Fruit fly (Drosophila melanogaster) whole organism, embryonic: ENCODE results near the gene Gycalpha99B.

Experiments
- Ada2b ChIP-seq: fragments of 200-800 bp; sonication (Bioruptor generic); IDR thresholded peaks from 2 replicates; pipeline ENCODE4 v1.3.6; 2022; ENCODE audit warnings: missing biosample characterization, missing genetic modification characterization
- Aef1 ChIP-seq: fragments of 200-800 bp; sonication (Bioruptor generic); IDR thresholded peaks from 3 replicates; pipeline ENCODE4 v1.3.6; 2022; ENCODE audit warnings: missing biosample characterization, missing genetic modification characterization
- Bteb2 ChIP-seq: fragments of 200-800 bp; sonication (Bioruptor generic); optimal IDR thresholded peaks from 2 replicates; lab custom pipeline; 2016; ENCODE audit warnings: missing biosample characterization, missing genetic modification characterization
- CG11504 ChIP-seq: fragments of 200-800 bp; sonication (Bioruptor generic); optimal IDR thresholded peaks from 3 replicates; lab custom pipeline; 2019; ENCODE audit warnings: missing biosample characterization, mild to moderate bottlenecking, missing genetic modification characterization, moderate library complexity
- CG11695 ChIP-seq: fragments of 200-800 bp; sonication (Bioruptor generic); IDR thresholded peaks from 3 replicates; pipeline ENCODE4 v1.3.6; 2022; ENCODE audit warnings: missing biosample characterization, missing genetic modification characterization
- CG12744 ChIP-seq: fragments of 200-800 bp; sonication (Bioruptor generic); optimal IDR thresholded peaks from 2 replicates; lab custom pipeline; 2016; ENCODE audit warnings: missing biosample characterization, missing genetic modification characterization
- CG13775 ChIP-seq: fragments of 200-800 bp; sonication (Bioruptor generic); optimal IDR thresholded peaks from 3 replicates; lab custom pipeline; 2017; ENCODE audit warnings: missing biosample characterization, mild to moderate bottlenecking, missing genetic modification characterization
- CG14710 ChIP-seq: fragments of 200-800 bp; sonication (Bioruptor generic); optimal IDR thresholded peaks from 3 replicates; lab custom pipeline; 2019; ENCODE audit warnings: missing biosample characterization, mild to moderate bottlenecking, missing genetic modification characterization, moderate library complexity
- CG17328 ChIP-seq: fragments of 200-800 bp; sonication (Bioruptor generic); IDR thresholded peaks from 2 replicates; pipeline ENCODE4 v1.3.6; 2022; ENCODE audit warnings: missing biosample characterization, missing genetic modification characterization
- CG32532 ChIP-seq: fragments of 200-800 bp; sonication (Bioruptor generic); IDR thresholded peaks from 2 replicates; pipeline ENCODE4 v1.3.6; 2022; ENCODE audit warnings: missing biosample characterization, missing genetic modification characterization
- CG32772 ChIP-seq: fragments of 200-800 bp; sonication (Bioruptor generic); IDR thresholded peaks from 2 replicates; pipeline ENCODE4 v1.3.6; 2022; ENCODE audit warnings: missing biosample characterization, missing genetic modification characterization
- CG3281 ChIP-seq: fragments of 200-800 bp; sonication (Bioruptor generic); optimal IDR thresholded peaks from 3 replicates; lab custom pipeline; 2017; ENCODE audit warnings: missing biosample characterization, mild to moderate bottlenecking, missing genetic modification characterization
- CG3407 ChIP-seq: fragments of 200-800 bp; sonication (Bioruptor generic); optimal IDR thresholded peaks from 2 replicates; lab custom pipeline; 2018; ENCODE audit warnings: missing biosample characterization, mild to moderate bottlenecking, missing genetic modification characterization
- CG43689 ChIP-seq: fragments of 200-800 bp; sonication (Bioruptor generic); IDR thresholded peaks from 2 replicates; pipeline ENCODE4 v1.3.6; 2022; ENCODE audit warnings: missing biosample characterization, missing genetic modification characterization
- CG4404 ChIP-seq: fragments of 200-800 bp; sonication (Bioruptor generic); IDR thresholded peaks from 2 replicates; pipeline ENCODE4 v1.3.6; 2022; ENCODE audit warnings: missing biosample characterization, missing genetic modification characterization
- CG6813 ChIP-seq: fragments of 200-800 bp; sonication (Bioruptor generic); optimal IDR thresholded peaks from 2 replicates; lab custom pipeline; 2017; ENCODE audit warnings: missing biosample characterization, missing genetic modification characterization, mild to moderate bottlenecking, moderate library complexity, missing genetic modification reagents
- CG8765 ChIP-seq: fragments of 200-800 bp; sonication (Bioruptor generic); IDR thresholded peaks from 2 replicates; pipeline ENCODE4 v1.3.6; 2022; ENCODE audit warnings: missing biosample characterization, missing genetic modification characterization
- CG9437 ChIP-seq: fragments of 200-800 bp; sonication (Bioruptor generic); optimal IDR thresholded peaks from 2 replicates; lab custom pipeline; 2018; ENCODE audit warnings: missing biosample characterization, mild to moderate bottlenecking, missing genetic modification characterization
- CHES-1-like ChIP-seq: fragments of 200-800 bp; sonication (Bioruptor generic); optimal IDR thresholded peaks from 2 replicates; lab custom pipeline; 2016; ENCODE audit warnings: missing biosample characterization, missing genetic modification characterization
- CrebB ChIP-seq: fragments of 200-800 bp; sonication (Bioruptor generic); optimal IDR thresholded peaks from 3 replicates; lab custom pipeline; 2018; ENCODE audit warnings: missing biosample characterization, mild to moderate bottlenecking, missing genetic modification characterization
- D ChIP-seq, 2 experiments: fragments of 200-800 bp in 1 of 2; fragments of >200 bp in 1 of 2; sonication (Bioruptor generic) in 1 of 2; optimal IDR thresholded peaks; 2 replicates in 1 of 2; 3 replicates in 1 of 2; lab custom pipeline; 2017; ENCODE audit warnings: mild to moderate bottlenecking in 1 of 2, missing biosample characterization in 1 of 2, missing genetic modification characterization in 1 of 2, missing genetic modification reagents in 1 of 2
- E2f1 ChIP-seq: fragments of 200-800 bp; sonication (Bioruptor generic); IDR thresholded peaks from 2 replicates; pipeline ENCODE4 v1.3.6; 2022; ENCODE audit warnings: missing biosample characterization, missing genetic modification characterization
- E2f2 ChIP-seq: fragments of 200-800 bp; sonication (Bioruptor generic); IDR thresholded peaks from 2 replicates; pipeline ENCODE4 v1.3.6; 2022; ENCODE audit warnings: missing biosample characterization, missing genetic modification characterization
- Ets65A ChIP-seq: fragments of 200-800 bp; sonication (Bioruptor generic); peaks from one replicate; lab custom pipeline; 2016; ENCODE audit warnings: missing biosample characterization, missing genetic modification characterization
- Fer1 ChIP-seq: fragments of 200-800 bp; sonication (Bioruptor generic); optimal IDR thresholded peaks from 2 replicates; lab custom pipeline; 2017; ENCODE audit warnings: missing biosample characterization, mild to moderate bottlenecking, missing genetic modification characterization
- MESR4 ChIP-seq: fragments of 200-800 bp; sonication (Bioruptor generic); optimal IDR thresholded peaks from 2 replicates; lab custom pipeline; 2018; ENCODE audit warnings: missing biosample characterization, mild to moderate bottlenecking, missing genetic modification characterization, moderate library complexity
- Oli ChIP-seq: fragments of 200-800 bp; sonication (Bioruptor generic); optimal IDR thresholded peaks from 2 replicates; lab custom pipeline; 2018; ENCODE audit warnings: missing biosample characterization, mild to moderate bottlenecking, missing genetic modification characterization, moderate library complexity
- Xbp1 ChIP-seq: fragments of 200-800 bp; sonication (Bioruptor generic); optimal IDR thresholded peaks from 3 replicates; lab custom pipeline; 2016; ENCODE audit warnings: missing biosample characterization, mild to moderate bottlenecking, missing genetic modification characterization
- cg ChIP-seq: fragments of 200-800 bp; sonication (Bioruptor generic); optimal IDR thresholded peaks from 3 replicates; lab custom pipeline; 2019; ENCODE audit warnings: missing biosample characterization, mild to moderate bottlenecking, missing genetic modification characterization, moderate library complexity
- crc ChIP-seq: fragments of 200-800 bp; sonication (Bioruptor generic); optimal IDR thresholded peaks from 2 replicates; lab custom pipeline; 2016; ENCODE audit warnings: missing biosample characterization, missing genetic modification characterization
- crol ChIP-seq: fragments of 200-800 bp; sonication (Bioruptor generic); IDR thresholded peaks from 2 replicates; pipeline ENCODE4 v1.3.6; 2022; ENCODE audit warnings: missing biosample characterization, missing genetic modification characterization
- dati ChIP-seq: fragments of 200-800 bp; sonication (Bioruptor generic); IDR thresholded peaks from 2 replicates; pipeline ENCODE4 v1.3.6; 2022; ENCODE audit warnings: missing biosample characterization, missing genetic modification characterization
- dysf ChIP-seq: fragments of 200-800 bp; sonication (Bioruptor generic); IDR thresholded peaks from 3 replicates; pipeline ENCODE4 v1.3.6; 2022; ENCODE audit warnings: missing biosample characterization, missing genetic modification characterization
- her ChIP-seq: fragments of 200-800 bp; sonication (Bioruptor generic); optimal IDR thresholded peaks from 2 replicates; lab custom pipeline; 2016; ENCODE audit warnings: missing biosample characterization, missing genetic modification characterization
- jigr1 ChIP-seq: fragments of 200-800 bp; sonication (Bioruptor generic); IDR thresholded peaks from 3 replicates; pipeline ENCODE4 v1.3.6; 2022; ENCODE audit warnings: missing biosample characterization, missing genetic modification characterization
- jumu ChIP-seq: fragments of 200-800 bp; sonication (Bioruptor generic); optimal IDR thresholded peaks from 3 replicates; lab custom pipeline; 2016; ENCODE audit warnings: missing biosample characterization, missing genetic modification characterization
- lab ChIP-seq: fragments of 200-800 bp; sonication (Bioruptor generic); optimal IDR thresholded peaks from 3 replicates; lab custom pipeline; 2017; ENCODE audit warnings: missing biosample characterization, missing genetic modification characterization, mild to moderate bottlenecking, moderate library complexity, missing genetic modification reagents
- nau ChIP-seq: fragments of 200-800 bp; sonication (Bioruptor generic); optimal IDR thresholded peaks from 3 replicates; lab custom pipeline; 2017; ENCODE audit warnings: missing biosample characterization, mild to moderate bottlenecking, missing genetic modification characterization, missing genetic modification reagents
- row ChIP-seq: fragments of 200-800 bp; sonication (Bioruptor generic); IDR thresholded peaks from 3 replicates; pipeline ENCODE4 v1.3.6; 2022; ENCODE audit warnings: missing biosample characterization, missing genetic modification characterization
- slbo ChIP-seq: fragments of 200-800 bp; sonication (Bioruptor generic); IDR thresholded peaks from 2 replicates; pipeline ENCODE4 v1.3.6; 2022; ENCODE audit warnings: missing biosample characterization, missing genetic modification characterization
- slou ChIP-seq: fragments of 200-800 bp; sonication (Bioruptor generic); optimal IDR thresholded peaks from 3 replicates; lab custom pipeline; 2016; ENCODE audit warnings: missing biosample characterization, missing genetic modification characterization
- so ChIP-seq: fragments of 200-800 bp; sonication (Bioruptor generic); IDR thresholded peaks from 3 replicates; pipeline ENCODE4 v1.3.6; 2022; ENCODE audit warnings: missing biosample characterization, missing genetic modification characterization
- tgo ChIP-seq: fragments of 200-800 bp; sonication (Bioruptor generic); IDR thresholded peaks from 3 replicates; pipeline ENCODE4 v1.3.6; 2022; ENCODE audit warnings: missing biosample characterization, missing genetic modification characterization
- tll ChIP-seq, 2 experiments: fragments of 200-800 bp in 1 of 2; fragments of >200 bp in 1 of 2; sonication (Bioruptor generic) in 1 of 2; optimal IDR thresholded peaks; 2 replicates each; lab custom pipeline; 2017 to 2019; ENCODE audit warnings: missing biosample characterization in 2 of 2, missing genetic modification characterization in 2 of 2, mild to moderate bottlenecking in 1 of 2, moderate library complexity in 1 of 2
- toy ChIP-seq: fragments of 200-800 bp; sonication (Bioruptor generic); IDR thresholded peaks from 2 replicates; pipeline ENCODE4 v1.3.6; 2022; ENCODE audit warnings: missing biosample characterization, missing genetic modification characterization
- trem ChIP-seq: fragments of 200-800 bp; optimal IDR thresholded peaks from 3 replicates; lab custom pipeline; 2019; ENCODE audit warnings: missing biosample characterization, mild to moderate bottlenecking, missing genetic modification characterization, moderate library complexity
- unpg ChIP-seq: fragments of 200-800 bp; sonication (Bioruptor generic); optimal IDR thresholded peaks from 3 replicates; lab custom pipeline; 2018; ENCODE audit warnings: missing biosample characterization, mild to moderate bottlenecking, missing genetic modification characterization, moderate library complexity
- vnd ChIP-seq: fragments of 200-800 bp; sonication (Bioruptor generic); IDR thresholded peaks from 3 replicates; pipeline ENCODE4 v1.3.6; 2022; ENCODE audit warnings: missing biosample characterization, missing genetic modification characterization; ENCODE audit not compliant: partially characterized antibody

The Gycalpha99B gene

DNA sequence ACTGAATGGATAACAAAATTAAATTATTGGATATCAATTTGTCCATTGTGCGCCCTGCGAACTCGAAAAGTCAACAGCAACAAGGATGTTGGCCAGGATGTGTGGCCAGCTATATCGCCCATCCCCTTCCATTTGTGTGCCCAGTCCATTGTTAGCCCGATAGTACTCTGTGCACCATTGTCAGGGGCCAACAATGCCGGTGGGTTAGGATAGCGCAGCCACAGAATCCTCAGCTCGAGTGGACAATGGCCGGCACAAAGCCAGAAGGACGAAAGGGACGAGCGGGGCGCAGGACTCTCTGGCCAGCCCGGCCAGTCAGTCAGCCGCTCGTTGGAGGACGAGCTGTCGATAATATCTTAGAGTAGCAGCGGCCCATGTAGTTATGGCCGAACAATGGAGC lies 15.5 kb downstream of the Gycalpha99B start:
- TF ChIP-seq Ada2b (GFP tag; lab: Robert Waterston, UW), result no peak
- peak; percentile 94 for TF ChIP-seq D (optimal IDR thresholded peaks at IDR 0.05; lab: Kevin White, UChicago)
- no peak for TF ChIP-seq D (GFP tag; optimal IDR thresholded peaks at IDR 0.05; lab: Kevin White, UChicago)
- TF ChIP-seq tll (GFP tag; optimal IDR thresholded peaks at IDR 0.05; lab: Kevin White, UChicago), result peak in 1 of 2 experiments; percentile 41
- peak; percentile 56 for TF ChIP-seq Ets65A (GFP tag; lab: Kevin White, UChicago)

DNA sequence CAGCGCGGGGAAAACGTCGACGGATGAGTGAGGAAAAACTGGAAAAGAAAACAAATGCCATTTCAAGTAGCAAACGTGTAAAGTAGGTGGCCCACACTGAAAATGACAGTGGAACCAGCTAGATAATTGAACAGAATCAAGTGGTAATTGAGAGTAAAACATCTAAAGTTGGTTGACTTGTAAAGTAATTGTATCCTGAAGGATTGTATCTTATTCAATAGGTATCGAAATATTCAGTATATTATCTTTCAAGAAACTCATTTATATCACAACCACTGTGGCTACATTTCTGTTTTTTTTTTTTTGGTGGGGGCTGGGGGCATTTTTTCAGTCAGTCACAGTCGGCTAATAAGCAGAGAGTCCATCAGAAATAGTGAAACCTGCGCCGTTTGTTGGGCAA lies 16.9 kb downstream of the Gycalpha99B start:
- TF ChIP-seq row (GFP tag; lab: Robert Waterston, UW) (peak; percentile 43; the same call in 2 of the 3 replicates), tgo (GFP tag; lab: Robert Waterston, UW) (peak; percentile 51; the same call in 2 of the 3 replicates), crol (GFP tag; lab: Robert Waterston, UW) (no peak), lab (GFP tag; lab: Kevin White, UChicago) (no peak), CG4404 (no peak), E2f1 (GFP tag; lab: Robert Waterston, UW) (peak; percentile 50), jigr1 (GFP tag; lab: Robert Waterston, UW) (no peak), toy (GFP tag; lab: Robert Waterston, UW) (no peak), cg (GFP tag; lab: Kevin White, UChicago) (no peak), trem (no peak), CG12744 (GFP tag; lab: Kevin White, UChicago) (no peak), dati (GFP tag; lab: Robert Waterston, UW) (no peak), E2f2 (GFP tag; lab: Robert Waterston, UW) (0 out of 2 replicates have a peak, but pooled peaks have one; percentile 8), Oli (tag; lab: Kevin White, UChicago) (no peak), CG11504 (tag; lab: Kevin White, UChicago) (peak; percentile 40), Xbp1 (GFP tag; lab: Kevin White, UChicago) (peak; percentile 0), CG9437 (GFP tag; lab: Kevin White, UChicago) (no peak), jumu (GFP tag; lab: Kevin White, UChicago) (peak; percentile 46), CG43689 (GFP tag; lab: Robert Waterston, UW) (no peak), Bteb2 (GFP tag; lab: Kevin White, UChicago) (no peak), Fer1 (GFP tag; lab: Kevin White, UChicago) (no peak), CG13775 (GFP tag; lab: Kevin White, UChicago) (no peak), vnd (GFP tag; lab: Robert Waterston, UW) (no peak), CG11695 (GFP tag; lab: Robert Waterston, UW) (peak; percentile 61; the same call in 2 of the 3 replicates), her (no peak), CG14710 (tag; lab: Kevin White, UChicago) (no peak), CG6813 (GFP tag; lab: Kevin White, UChicago) (no peak), dysf (GFP tag; lab: Robert Waterston, UW) (peak; percentile 68; the same call in 2 of the 3 replicates), nau (GFP tag; lab: Kevin White, UChicago) (no peak), Ets65A (GFP tag; lab: Kevin White, UChicago) (no peak), CG3407 (peak; percentile 32), so (GFP tag; lab: Robert Waterston, UW) (peak; percentile 26; the same call in 1 of the 3 replicates), CG17328 (GFP tag; lab: Robert Waterston, UW) (peak; percentile 53), CrebB (tag; lab: Kevin White, UChicago) (no peak), CG32772 (GFP tag; lab: Robert Waterston, UW) (peak; percentile 70), MESR4 (GFP tag; lab: Kevin White, UChicago) (no peak), slou (GFP tag; lab: Kevin White, UChicago) (no peak), crc (GFP tag; lab: Kevin White, UChicago) (no peak), CHES-1-like (no peak), unpg (peak; percentile 67), CG32532 (GFP tag; lab: Robert Waterston, UW) (no peak), Aef1 (peak; percentile 32; the same call in 1 of the 3 replicates), CG8765 (GFP tag; lab: Robert Waterston, UW) (peak; percentile 35; the same call in 1 of the 2 replicates), CG3281 (no peak), slbo (peak; percentile 15; the same call in 1 of the 2 replicates)
